Worm (Caenorhabditis elegans) whole organism, young adult: ENCODE measurements around the gene hoe-1.

ENCODE experiments used
- C06A6.2 ChIP-seq: fragments of 200-800 bp; sonication (Bioruptor generic); conservative IDR thresholded peaks from 2 replicates; pipeline ENCODE4 v1.3.6; 2022; ENCODE audit warnings: missing genetic modification characterization, missing compliant biosample characterization
- F39B2.1 ChIP-seq: fragments of 200-800 bp; sonication (Bioruptor generic); IDR thresholded peaks from 2 replicates; pipeline ENCODE4 v1.3.6; 2022; ENCODE audit warnings: missing genetic modification reagents, missing genetic modification characterization, missing compliant biosample characterization
- F55B11.4 ChIP-seq: sonication (generic microtip); optimal IDR thresholded peaks from 2 replicates; lab custom pipeline; 2016; ENCODE audit warnings: missing compliant biosample characterization, missing genetic modification characterization, borderline replicate concordance; ENCODE audit not compliant: insufficient read depth
- F57A8.1 ChIP-seq: fragments of 200-800 bp; sonication (Bioruptor generic); optimal IDR thresholded peaks from 2 replicates; lab custom pipeline; 2018; ENCODE audit warnings: mild to moderate bottlenecking, missing genetic modification characterization, moderate library complexity, missing compliant biosample characterization
- Y53F4B.3 ChIP-seq: fragments of 200-800 bp; sonication (Bioruptor generic); IDR thresholded peaks from 2 replicates; pipeline ENCODE4 v1.3.6; 2022; ENCODE audit warnings: missing genetic modification reagents, missing genetic modification characterization, missing compliant biosample characterization
- Y67H2A.10 ChIP-seq: fragments of 200-800 bp; sonication (Bioruptor generic); conservative IDR thresholded peaks from 2 replicates; pipeline ENCODE4 v1.3.6; 2022; ENCODE audit warnings: missing genetic modification reagents, missing genetic modification characterization, missing compliant biosample characterization
- cebp-1 ChIP-seq, 2 experiments: fragments of 200-800 bp in 1 of 2; sonication (Bioruptor generic) in 1 of 2; sonication (generic microtip) in 1 of 2; IDR thresholded peaks in 1 of 2; optimal IDR thresholded peaks in 1 of 2; 2 replicates each; pipeline versions ENCODE4 v1.3.6 to Lab custom; 2017 to 2022; ENCODE audit warnings: missing compliant biosample characterization in 2 of 2, missing genetic modification characterization in 2 of 2, mild to moderate bottlenecking in 1 of 2, missing genetic modification reagents in 1 of 2, moderate library complexity in 1 of 2
- cebp-2 ChIP-seq: fragments of 200-800 bp; sonication (Bioruptor generic); IDR thresholded peaks from 2 replicates; pipeline ENCODE4 v1.3.6; 2022; ENCODE audit warnings: missing genetic modification characterization, missing compliant biosample characterization
- ceh-58 ChIP-seq: fragments of 200-800 bp; sonication (Bioruptor generic); IDR thresholded peaks from 2 replicates; pipeline ENCODE4 v1.3.6; 2022; ENCODE audit warnings: missing genetic modification characterization, missing compliant biosample characterization
- ceh-91 ChIP-seq: fragments of 200-800 bp; sonication (Bioruptor generic); IDR thresholded peaks from 2 replicates; pipeline ENCODE4 v1.3.6; 2022; ENCODE audit warnings: missing genetic modification reagents, missing genetic modification characterization, missing compliant biosample characterization
- die-1 ChIP-seq: sonication (generic microtip); optimal IDR thresholded peaks from 2 replicates; lab custom pipeline; 2016; ENCODE audit warnings: missing genotype, mild to moderate bottlenecking, missing genetic modification characterization, missing compliant biosample characterization
- egl-18 ChIP-seq: fragments of 200-800 bp; sonication (Bioruptor generic); IDR thresholded peaks from 2 replicates; pipeline ENCODE4 v1.3.6; 2022; ENCODE audit warnings: missing genetic modification reagents, missing genetic modification characterization, missing compliant biosample characterization
- egrh-3 ChIP-seq: fragments of 200-800 bp; sonication (Bioruptor generic); IDR thresholded peaks from 2 replicates; pipeline ENCODE4 v1.3.6; 2022; ENCODE audit warnings: missing genetic modification reagents, missing genetic modification characterization, missing compliant biosample characterization
- gei-17 ChIP-seq: fragments of 200-800 bp; sonication (Bioruptor generic); optimal IDR thresholded peaks from 2 replicates; lab custom pipeline; 2018; ENCODE audit warnings: mild to moderate bottlenecking, missing genetic modification characterization, missing compliant biosample characterization
- hmg-1.2 ChIP-seq: fragments of 200-800 bp; sonication (Bioruptor generic); IDR thresholded peaks from 2 replicates; pipeline ENCODE4 v1.3.6; 2022; ENCODE audit warnings: missing genetic modification reagents, missing genetic modification characterization, missing compliant biosample characterization
- hsf-1 ChIP-seq: fragments of 200-800 bp; sonication (Bioruptor generic); IDR thresholded peaks from 2 replicates; pipeline ENCODE4 v1.3.6; 2022; ENCODE audit warnings: missing genetic modification reagents, missing genetic modification characterization, missing compliant biosample characterization
- lag-1 ChIP-seq: fragments of 200-800 bp; sonication (Bioruptor generic); IDR thresholded peaks from 2 replicates; pipeline ENCODE4 v1.3.6; 2022; ENCODE audit warnings: missing genetic modification reagents, missing genetic modification characterization, missing compliant biosample characterization
- lin-35 ChIP-seq, 3 experiments: fragments of 150-350 bp in 2 of 3; sonication (generic microtip) in 1 of 3; optimal IDR thresholded peaks; 2 replicates each; lab custom pipeline; 2014 to 2018; ENCODE audit warnings: missing biosample characterization in 3 of 3, missing genetic modification characterization in 3 of 3, missing genetic modification reagents in 3 of 3
- lin-40 ChIP-seq: sonication (generic microtip); optimal IDR thresholded peaks from 2 replicates; lab custom pipeline; 2016; ENCODE audit warnings: missing genetic modification characterization, mild to moderate bottlenecking, missing compliant biosample characterization, missing genotype, missing genetic modification reagents
- lir-1 ChIP-seq: fragments of 200-800 bp; sonication (Bioruptor generic); conservative IDR thresholded peaks from 2 replicates; pipeline ENCODE4 v1.3.6; 2022; ENCODE audit warnings: missing genetic modification reagents, missing genetic modification characterization, missing compliant biosample characterization
- madf-3 ChIP-seq: fragments of 200-800 bp; sonication (Bioruptor generic); IDR thresholded peaks from 2 replicates; pipeline ENCODE4 v1.3.6; 2022; ENCODE audit warnings: missing genetic modification reagents, missing genetic modification characterization, missing compliant biosample characterization
- madf-6 ChIP-seq: fragments of 200-800 bp; sonication (Bioruptor generic); IDR thresholded peaks from 2 replicates; pipeline ENCODE4 v1.3.6; 2022; ENCODE audit warnings: missing genetic modification reagents, missing genetic modification characterization, missing compliant biosample characterization
- madf-8 ChIP-seq: fragments of 200-800 bp; sonication (Bioruptor generic); conservative IDR thresholded peaks from 2 replicates; pipeline ENCODE4 v1.3.6; 2022; ENCODE audit warnings: missing genetic modification reagents, missing genetic modification characterization, missing compliant biosample characterization
- mes-4 ChIP-seq: sonication (generic microtip); optimal IDR thresholded peaks from 2 replicates; lab custom pipeline; 2016; ENCODE audit warnings: missing genotype, missing genetic modification characterization, missing compliant biosample characterization
- nfya-1 ChIP-seq: sonication (generic microtip); optimal IDR thresholded peaks from 2 replicates; lab custom pipeline; 2017; ENCODE audit warnings: antibody characterized with exemption, missing compliant biosample characterization, missing genetic modification characterization, borderline replicate concordance; ENCODE audit not compliant: insufficient read depth
- nfya-2 ChIP-seq: fragments of 200-800 bp; sonication (Bioruptor generic); IDR thresholded peaks from 2 replicates; pipeline ENCODE4 v1.3.6; 2022; ENCODE audit warnings: missing genetic modification reagents, missing genetic modification characterization, missing compliant biosample characterization
- nfyb-1 ChIP-seq: fragments of 200-800 bp; sonication (Bioruptor generic); IDR thresholded peaks from 2 replicates; pipeline ENCODE4 v1.3.6; 2022; ENCODE audit warnings: missing genetic modification reagents, missing genetic modification characterization, missing compliant biosample characterization
- nhr-120 ChIP-seq: fragments of 200-800 bp; sonication (Bioruptor generic); IDR thresholded peaks from 2 replicates; pipeline ENCODE4 v1.3.6; 2022; ENCODE audit warnings: missing genetic modification characterization, missing compliant biosample characterization
- nhr-90 ChIP-seq: sonication (generic microtip); optimal IDR thresholded peaks from 2 replicates; lab custom pipeline; 2016; ENCODE audit warnings: missing genotype, mild to moderate bottlenecking, missing genetic modification characterization, missing compliant biosample characterization
- pbrm-1 ChIP-seq: fragments of 200-800 bp; sonication (Bioruptor generic); IDR thresholded peaks from 2 replicates; pipeline ENCODE4 v1.3.6; 2022; ENCODE audit warnings: missing genetic modification reagents, missing genetic modification characterization, missing compliant biosample characterization
- somi-1 ChIP-seq: fragments of 200-800 bp; sonication (Bioruptor generic); optimal IDR thresholded peaks from 2 replicates; lab custom pipeline; 2018; ENCODE audit warnings: mild to moderate bottlenecking, missing genetic modification characterization, missing compliant biosample characterization
- unc-62 ChIP-seq: fragments of 150-350 bp; optimal IDR thresholded peaks from 2 replicates; lab custom pipeline; 2014; ENCODE audit warnings: missing biosample characterization, missing genetic modification reagents, missing genetic modification characterization
- zfh-2 ChIP-seq: fragments of 200-800 bp; sonication (Bioruptor generic); conservative IDR thresholded peaks from 2 replicates; pipeline ENCODE4 v1.3.6; 2022; ENCODE audit warnings: missing genetic modification reagents, missing genetic modification characterization, missing compliant biosample characterization
- ztf-18 ChIP-seq: sonication (generic microtip); optimal IDR thresholded peaks from 2 replicates; lab custom pipeline; 2016; ENCODE audit warnings: missing genotype, mild to moderate bottlenecking, missing genetic modification characterization, missing compliant biosample characterization
- ztf-22 ChIP-seq: fragments of 200-800 bp; sonication (Bioruptor generic); optimal IDR thresholded peaks from 2 replicates; lab custom pipeline; 2018; ENCODE audit warnings: mild to moderate bottlenecking, missing genetic modification characterization, moderate library complexity, missing compliant biosample characterization
- ztf-26 ChIP-seq: sonication (generic microtip); optimal IDR thresholded peaks from 2 replicates; lab custom pipeline; 2017; ENCODE audit warnings: missing genetic modification characterization, missing compliant biosample characterization

hoe-1 gene

ce11 chrIV:4749728-4750278 lies 5.7 kb upstream of the hoe-1 start, which contains the start of the genes rpl-20 and Y17G9B.5 (continued):
- TF ChIP-seq lag-1 (GFP tag; lab: Robert Waterston, UW), result peak; percentile 90; the same call in 1 of the 2 replicates
- peak; percentile 88 for TF ChIP-seq mes-4 (tag; lab: Kevin White, UChicago)
- TF ChIP-seq nfya-2 (GFP tag; lab: Robert Waterston, UW), result peak; percentile 95
- TF ChIP-seq nhr-120 (GFP tag; lab: Robert Waterston, UW), result peak; percentile 96
- TF ChIP-seq ceh-58, result 0 out of 2 replicates have a peak, but pooled peaks have one; percentile 54
- TF ChIP-seq gei-17 (GFP tag; lab: Kevin White, UChicago), result peak; percentile 94
- TF ChIP-seq madf-3 (GFP tag; lab: Robert Waterston, UW), result peak; percentile 99
- TF ChIP-seq ceh-91 (GFP tag; lab: Robert Waterston, UW), result peak; percentile 99
- peak; percentile 100 for TF ChIP-seq pbrm-1 (GFP tag; lab: Robert Waterston, UW)
- TF ChIP-seq lir-1, result peak; percentile 99
- TF ChIP-seq egl-18 (GFP tag; lab: Robert Waterston, UW), result peak; percentile 98
- TF ChIP-seq madf-6 (GFP tag; lab: Robert Waterston, UW), result peak; percentile 99
- peak; percentile 94 for TF ChIP-seq madf-8 (GFP tag; lab: Robert Waterston, UW)
- peak; percentile 91 for TF ChIP-seq Y53F4B.3 (GFP tag; lab: Robert Waterston, UW)
- no peak for TF ChIP-seq F55B11.4
- peak; percentile 98 for TF ChIP-seq ztf-22 (GFP tag; lab: Kevin White, UChicago)
- TF ChIP-seq die-1 (tag; lab: Kevin White, UChicago), result peak; percentile 91
- peak; percentile 99 for TF ChIP-seq C06A6.2 (GFP tag; lab: Robert Waterston, UW)
- peak; percentile 93 for TF ChIP-seq nhr-90
- TF ChIP-seq somi-1 (GFP tag; lab: Kevin White, UChicago), result peak; percentile 100
- peak; percentile 97 for TF ChIP-seq hsf-1 (GFP tag; lab: Robert Waterston, UW)
- TF ChIP-seq unc-62, result peak; percentile 32
- TF ChIP-seq lin-40 (tag; lab: Kevin White, UChicago), result peak; percentile 99
- TF ChIP-seq F57A8.1 (GFP tag; lab: Kevin White, UChicago), result peak; percentile 84
- TF ChIP-seq ztf-26, result peak; percentile 100
- peak; percentile 49 to 100 (median 90) for TF ChIP-seq lin-35 (GFP tag; optimal IDR thresholded peaks at IDR 0.05; lab: Kevin White, UChicago)
- TF ChIP-seq nfya-1 (tag; lab: Kevin White, UChicago), result no peak
- TF ChIP-seq ztf-18 (tag; lab: Kevin White, UChicago), result peak; percentile 95
- TF ChIP-seq cebp-1 (GFP tag; IDR thresholded peaks at IDR 0.05; lab: Robert Waterston, UW), result peak; percentile 93
- peak; percentile 99 for TF ChIP-seq cebp-1 (tag; optimal IDR thresholded peaks at IDR 0.05; lab: Kevin White, UChicago)
- peak; percentile 92 for TF ChIP-seq F39B2.1
- peak; percentile 97 for TF ChIP-seq hmg-1.2 (GFP tag; lab: Robert Waterston, UW)

ce11 chrIV:4749155-4749554 lies 5.1 kb upstream of the hoe-1 start:
- TF ChIP-seq C06A6.2 (GFP tag; lab: Robert Waterston, UW) (no peak), Y67H2A.10 (GFP tag; lab: Robert Waterston, UW) (no peak), nhr-90 (no peak), egrh-3 (GFP tag; lab: Robert Waterston, UW) (0 out of 2 replicates have a peak, but pooled peaks have one; percentile 4), zfh-2 (GFP tag; lab: Robert Waterston, UW) (peak; percentile 75), nfyb-1 (peak; percentile 5; the same call in 1 of the 2 replicates), cebp-2 (no peak), lir-1 (no peak)
